Worm (Caenorhabditis elegans) whole organism, late embryonic: ENCODE measurements around the gene Y41D4B.4.
A peak's percentile ranks its signal among the peaks of the same experiment; 100 is the strongest.

ENCODE experiments used
- C08G9.2 ChIP-seq: sonication (generic microtip); optimal IDR thresholded peaks from 2 replicates; lab custom pipeline; 2016; ENCODE audit warnings: mild to moderate bottlenecking, missing genetic modification characterization, moderate library complexity, missing compliant biosample characterization
- C38D4.7 ChIP-seq: fragments of 200-800 bp; sonication (Bioruptor generic); optimal IDR thresholded peaks from 2 replicates; lab custom pipeline; 2018; ENCODE audit warnings: mild to moderate bottlenecking, missing genetic modification characterization, moderate library complexity, missing compliant biosample characterization
- T23F11.4 ChIP-seq: fragments of 200-800 bp; sonication (Bioruptor generic); optimal IDR thresholded peaks from 2 replicates; lab custom pipeline; 2018; ENCODE audit warnings: mild to moderate bottlenecking, missing genetic modification characterization, missing compliant biosample characterization
- Y22D7AL.16 ChIP-seq: sonication (generic microtip); optimal IDR thresholded peaks from 2 replicates; lab custom pipeline; 2016; ENCODE audit warnings: missing genetic modification characterization, missing compliant biosample characterization
- ama-1 ChIP-seq: fragments of 150-350 bp; optimal IDR thresholded peaks from 2 replicates; lab custom pipeline; 2014
- ceh-18 ChIP-seq: sonication (generic microtip); optimal IDR thresholded peaks from 2 replicates; lab custom pipeline; 2016; ENCODE audit warnings: missing genetic modification characterization, missing compliant biosample characterization
- ceh-2 ChIP-seq: sonication (generic microtip); optimal IDR thresholded peaks from 2 replicates; lab custom pipeline; 2016; ENCODE audit warnings: missing genotype, missing genetic modification characterization, missing compliant biosample characterization
- ceh-22 ChIP-seq: sonication (generic microtip); optimal IDR thresholded peaks from 2 replicates; lab custom pipeline; 2017; ENCODE audit warnings: missing biosample characterization, missing genetic modification characterization
- ceh-30 ChIP-seq: fragments of 150-350 bp; optimal IDR thresholded peaks from 2 replicates; lab custom pipeline; 2014; ENCODE audit warnings: missing biosample characterization, missing genetic modification characterization
- ceh-31 ChIP-seq: sonication (generic microtip); optimal IDR thresholded peaks from 2 replicates; lab custom pipeline; 2016; ENCODE audit warnings: missing genetic modification characterization, missing compliant biosample characterization
- ceh-45 ChIP-seq: fragments of 200-800 bp; sonication (Bioruptor generic); IDR thresholded peaks from 2 replicates; pipeline ENCODE4 v1.3.6; 2022; ENCODE audit warnings: missing genetic modification reagents, missing genetic modification characterization, missing compliant biosample characterization
- ceh-9 ChIP-seq: sonication (generic microtip); optimal IDR thresholded peaks from 2 replicates; lab custom pipeline; 2016; ENCODE audit warnings: mild to moderate bottlenecking, missing genetic modification characterization, inconsistent platforms, missing compliant biosample characterization
- che-1 ChIP-seq: sonication (generic microtip); optimal IDR thresholded peaks from 2 replicates; lab custom pipeline; 2016; ENCODE audit warnings: mild to moderate bottlenecking, missing genetic modification characterization, missing compliant biosample characterization
- dve-1 ChIP-seq: sonication (generic microtip); optimal IDR thresholded peaks from 2 replicates; lab custom pipeline; 2017; ENCODE audit warnings: antibody characterized with exemption, mild to moderate bottlenecking, missing genetic modification characterization, missing compliant biosample characterization
- ets-4 ChIP-seq: sonication (generic microtip); optimal IDR thresholded peaks from 2 replicates; lab custom pipeline; 2016; ENCODE audit warnings: missing genetic modification characterization, missing compliant biosample characterization
- eyg-1 ChIP-seq: sonication (generic microtip); optimal IDR thresholded peaks from 2 replicates; lab custom pipeline; 2016; ENCODE audit warnings: missing genotype, missing genetic modification characterization, missing compliant biosample characterization
- fax-1 ChIP-seq: sonication (generic microtip); optimal IDR thresholded peaks from 2 replicates; lab custom pipeline; 2016; ENCODE audit warnings: missing genotype, missing genetic modification characterization, missing compliant biosample characterization
- fkh-10 ChIP-seq: fragments of 150-350 bp; optimal IDR thresholded peaks from 2 replicates; lab custom pipeline; 2014; ENCODE audit warnings: missing biosample characterization, missing genetic modification reagents, missing genetic modification characterization
- fkh-6 ChIP-seq: sonication (generic microtip); optimal IDR thresholded peaks from 2 replicates; lab custom pipeline; 2016; ENCODE audit warnings: missing genetic modification characterization, missing compliant biosample characterization
- gmeb-2 ChIP-seq: sonication (generic microtip); optimal IDR thresholded peaks from 2 replicates; lab custom pipeline; 2016; ENCODE audit warnings: missing genetic modification characterization, inconsistent platforms, missing compliant biosample characterization
- hlh-13 ChIP-seq: fragments of 200-800 bp; sonication (Bioruptor generic); optimal IDR thresholded peaks from 2 replicates; lab custom pipeline; 2018; ENCODE audit warnings: mild to moderate bottlenecking, missing genetic modification characterization, missing compliant biosample characterization
- hlh-15 ChIP-seq: sonication (generic microtip); optimal IDR thresholded peaks from 2 replicates; lab custom pipeline; 2016; ENCODE audit warnings: missing genetic modification characterization, missing compliant biosample characterization
- hlh-6 ChIP-seq: sonication (generic microtip); optimal IDR thresholded peaks from 2 replicates; lab custom pipeline; 2016; ENCODE audit warnings: missing genotype, missing genetic modification characterization, missing compliant biosample characterization
- lin-11 ChIP-seq: fragments of 200-800 bp; sonication (Bioruptor generic); optimal IDR thresholded peaks from 2 replicates; lab custom pipeline; 2018; ENCODE audit warnings: mild to moderate bottlenecking, missing genetic modification characterization, missing compliant biosample characterization
- madf-2 ChIP-seq: sonication (generic microtip); optimal IDR thresholded peaks from 2 replicates; lab custom pipeline; 2017; ENCODE audit warnings: missing genetic modification characterization, missing compliant biosample characterization
- nfya-1 ChIP-seq: sonication (generic microtip); optimal IDR thresholded peaks from 2 replicates; lab custom pipeline; 2017; ENCODE audit warnings: missing genetic modification characterization, mild to moderate bottlenecking, missing compliant biosample characterization, antibody characterized with exemption, moderate library complexity
- nhr-11 ChIP-seq: fragments of 150-350 bp; optimal IDR thresholded peaks from 2 replicates; lab custom pipeline; 2014; ENCODE audit warnings: missing biosample characterization, missing genetic modification characterization
- npax-4 ChIP-seq: sonication (generic microtip); optimal IDR thresholded peaks from 2 replicates; lab custom pipeline; 2016; ENCODE audit warnings: missing genetic modification characterization, missing compliant biosample characterization
- odd-2 ChIP-seq: sonication (generic microtip); optimal IDR thresholded peaks from 2 replicates; lab custom pipeline; 2017; ENCODE audit warnings: antibody characterized with exemption, mild to moderate bottlenecking, missing genetic modification characterization, missing compliant biosample characterization
- pat-9 ChIP-seq: fragments of 200-800 bp; sonication (Bioruptor generic); optimal IDR thresholded peaks from 2 replicates; lab custom pipeline; 2018; ENCODE audit warnings: mild to moderate bottlenecking, missing genetic modification characterization, moderate library complexity, missing compliant biosample characterization
- pax-1 ChIP-seq: fragments of 150-350 bp; optimal IDR thresholded peaks from 2 replicates; lab custom pipeline; 2014; ENCODE audit warnings: missing biosample characterization, missing genetic modification characterization
- pha-2 ChIP-seq: sonication (generic microtip); optimal IDR thresholded peaks from 2 replicates; lab custom pipeline; 2017; ENCODE audit warnings: mild to moderate bottlenecking, missing genetic modification characterization, missing compliant biosample characterization
- pha-4 ChIP-seq: fragments of 150-350 bp; optimal IDR thresholded peaks from 2 replicates; lab custom pipeline; 2018; ENCODE audit warnings: missing biosample characterization, missing genetic modification reagents, missing genetic modification characterization
- pros-1 ChIP-seq: fragments of 150-350 bp; optimal IDR thresholded peaks from 2 replicates; lab custom pipeline; 2014; ENCODE audit warnings: missing biosample characterization, missing genetic modification reagents, missing genetic modification characterization
- ref-2 ChIP-seq: sonication (generic microtip); optimal IDR thresholded peaks from 2 replicates; lab custom pipeline; 2016; ENCODE audit warnings: missing genetic modification characterization, missing compliant biosample characterization
- sdc-2 ChIP-seq: sonication (generic microtip); optimal IDR thresholded peaks from 2 replicates; lab custom pipeline; 2016; ENCODE audit warnings: missing genotype, missing genetic modification characterization, missing compliant biosample characterization
- sox-4 ChIP-seq: sonication (generic microtip); optimal IDR thresholded peaks from 2 replicates; lab custom pipeline; 2017; ENCODE audit warnings: mild to moderate bottlenecking, missing genetic modification characterization, inconsistent platforms, missing compliant biosample characterization
- tbx-2 ChIP-seq: sonication (generic microtip); optimal IDR thresholded peaks from 2 replicates; lab custom pipeline; 2016; ENCODE audit warnings: missing genetic modification characterization, missing compliant biosample characterization
- tbx-7 ChIP-seq: sonication (generic microtip); optimal IDR thresholded peaks from 2 replicates; lab custom pipeline; 2016; ENCODE audit warnings: missing genotype, missing genetic modification characterization, missing compliant biosample characterization
- ttx-3 ChIP-seq: sonication (generic microtip); optimal IDR thresholded peaks from 2 replicates; lab custom pipeline; 2016; ENCODE audit warnings: missing genetic modification reagents, missing genetic modification characterization, missing compliant biosample characterization
- unc-3 ChIP-seq, 2 experiments: fragments of 200-800 bp in 1 of 2; sonication (Bioruptor generic) in 1 of 2; sonication (generic microtip) in 1 of 2; conservative IDR thresholded peaks in 1 of 2; optimal IDR thresholded peaks in 1 of 2; 2 replicates each; pipeline versions ENCODE4 v1.3.6 to Lab custom; 2016 to 2022; ENCODE audit warnings: missing compliant biosample characterization in 2 of 2, missing genetic modification characterization in 2 of 2, missing genetic modification reagents in 1 of 2
- unc-42 ChIP-seq: sonication (generic microtip); optimal IDR thresholded peaks from 2 replicates; lab custom pipeline; 2016; ENCODE audit warnings: missing genotype, missing genetic modification characterization, missing compliant biosample characterization
- unc-55 ChIP-seq: sonication (generic microtip); optimal IDR thresholded peaks from 2 replicates; lab custom pipeline; 2017; ENCODE audit warnings: missing biosample characterization, missing genetic modification reagents, missing genetic modification characterization

Y41D4B.4 gene

ce11 chrIV:1659045-1659741 is 717 bp upstream of the Y41D4B.4 start, which contains the start of gene rps-28 (continued):
- TF ChIP-seq ceh-31 (tag; lab: Kevin White, UChicago) (peak; percentile 95), eyg-1 (tag; lab: Kevin White, UChicago) (peak; percentile 73), fkh-10 (GFP tag; lab: Kevin White, UChicago) (peak; percentile 25), sox-4 (peak; percentile 77), nfya-1 (tag; lab: Kevin White, UChicago) (peak; percentile 99), hlh-15 (no peak), fax-1 (peak; percentile 73), unc-42 (peak; percentile 98), gmeb-2 (tag; lab: Kevin White, UChicago) (peak; percentile 68), dve-1 (peak; percentile 92), npax-4 (tag; lab: Kevin White, UChicago) (peak; percentile 61), pat-9 (peak; percentile 77), ets-4 (tag; lab: Kevin White, UChicago) (peak; percentile 82), ceh-45 (GFP tag; lab: Robert Waterston, UW) (peak; percentile 70), unc-55 (GFP tag; lab: Kevin White, UChicago) (peak; percentile 79), hlh-13 (GFP tag; lab: Kevin White, UChicago) (peak; percentile 39), hlh-6 (peak; percentile 42), C38D4.7 (peak; percentile 60), che-1 (tag; lab: Kevin White, UChicago) (peak; percentile 69), Y22D7AL.16 (tag; lab: Kevin White, UChicago) (peak; percentile 73), nhr-11 (tag; lab: Kevin White, UChicago) (peak; percentile 56), ama-1 (lab: Kevin White, UChicago) (no peak), sdc-2 (peak; percentile 50), ref-2 (tag; lab: Kevin White, UChicago) (peak; percentile 95), unc-3 (GFP tag; conservative IDR thresholded peaks at IDR 0.05; lab: Robert Waterston, UW) (peak; percentile 79), unc-3 (tag; optimal IDR thresholded peaks at IDR 0.05; lab: Kevin White, UChicago) (peak; percentile 90), ceh-30 (tag; lab: Kevin White, UChicago) (peak; percentile 97), C08G9.2 (tag; lab: Kevin White, UChicago) (peak; percentile 77), T23F11.4 (GFP tag; lab: Kevin White, UChicago) (peak; percentile 77), ceh-22 (tag; lab: Kevin White, UChicago) (no peak), ceh-2 (peak; percentile 76), lin-11 (tag; lab: Kevin White, UChicago) (peak; percentile 49), fkh-6 (peak; percentile 78), ttx-3 (tag; lab: Kevin White, UChicago) (peak; percentile 85)

ce11 chrIV:1660735-1661134 is 825 bp downstream of the Y41D4B.4 start:
- TF ChIP-seq fax-1 (no peak), madf-2 (tag; lab: Kevin White, UChicago) (no peak), hlh-15 (no peak), ceh-18 (tag; lab: Kevin White, UChicago) (no peak), hlh-6 (no peak), pax-1 (tag; lab: Kevin White, UChicago) (no peak), tbx-2 (tag; lab: Kevin White, UChicago) (no peak), pha-4 (no peak), tbx-7 (tag; lab: Kevin White, UChicago) (no peak), unc-3 (GFP tag; conservative IDR thresholded peaks at IDR 0.05; lab: Robert Waterston, UW) (no peak), unc-3 (tag; optimal IDR thresholded peaks at IDR 0.05; lab: Kevin White, UChicago) (no peak), ceh-9 (tag; lab: Kevin White, UChicago) (no peak), ceh-31 (tag; lab: Kevin White, UChicago) (no peak), pha-2 (tag; lab: Kevin White, UChicago) (no peak), odd-2 (tag; lab: Kevin White, UChicago) (no peak), pros-1 (no peak), ceh-2 (no peak), T23F11.4 (GFP tag; lab: Kevin White, UChicago) (no peak)
